Fruit fly (Drosophila melanogaster) whole organism, embryonic: Measurements from ENCODE around the gene morgue.

ENCODE experiments used
- Atf-2 ChIP-seq: fragments of 200-800 bp; sonication (Bioruptor generic); optimal IDR thresholded peaks from 2 replicates; lab custom pipeline; 2016; ENCODE audit warnings: missing biosample characterization, missing genetic modification characterization
- Atf6 ChIP-seq: fragments of 200-800 bp; sonication (Bioruptor generic); IDR thresholded peaks from 2 replicates; pipeline ENCODE4 v1.3.6; 2022; ENCODE audit warnings: missing biosample characterization, missing genetic modification characterization
- CG10209 ChIP-seq: fragments of 200-800 bp; sonication (Bioruptor generic); optimal IDR thresholded peaks from 3 replicates; lab custom pipeline; 2017; ENCODE audit warnings: missing biosample characterization, mild to moderate bottlenecking, missing genetic modification characterization, missing genetic modification reagents
- CG1024 ChIP-seq: fragments of 200-800 bp; sonication (Bioruptor generic); IDR thresholded peaks from 2 replicates; pipeline ENCODE4 v1.3.6; 2022; ENCODE audit warnings: missing biosample characterization, missing genetic modification characterization
- CG10654 ChIP-seq: fragments of 200-800 bp; sonication (Bioruptor generic); optimal IDR thresholded peaks from 2 replicates; lab custom pipeline; 2016; ENCODE audit warnings: missing biosample characterization, missing genetic modification characterization
- CG10979 ChIP-seq: fragments of 200-800 bp; sonication (Bioruptor generic); optimal IDR thresholded peaks from 2 replicates; lab custom pipeline; 2018; ENCODE audit warnings: missing biosample characterization, mild to moderate bottlenecking, missing genetic modification characterization, moderate library complexity
- CG11696 ChIP-seq: fragments of 200-800 bp; sonication (Bioruptor generic); IDR thresholded peaks from 2 replicates; pipeline ENCODE4 v1.3.6; 2022; ENCODE audit warnings: missing biosample characterization, missing genetic modification characterization
- CG12104 ChIP-seq: fragments of 200-800 bp; sonication (Bioruptor generic); optimal IDR thresholded peaks from 3 replicates; lab custom pipeline; 2016; ENCODE audit warnings: missing biosample characterization, missing genetic modification characterization
- CG14710 ChIP-seq: fragments of 200-800 bp; sonication (Bioruptor generic); optimal IDR thresholded peaks from 3 replicates; lab custom pipeline; 2019; ENCODE audit warnings: missing biosample characterization, mild to moderate bottlenecking, missing genetic modification characterization, moderate library complexity
- CG1602 ChIP-seq: fragments of 200-800 bp; sonication (Bioruptor generic); optimal IDR thresholded peaks from 3 replicates; lab custom pipeline; 2016; ENCODE audit warnings: missing biosample characterization, missing genetic modification characterization
- CG1603 ChIP-seq: fragments of 200-800 bp; sonication (Bioruptor generic); optimal IDR thresholded peaks from 2 replicates; lab custom pipeline; 2019; ENCODE audit warnings: missing biosample characterization, mild to moderate bottlenecking, missing genetic modification characterization, moderate library complexity
- CG16863 ChIP-seq: fragments of 200-800 bp; sonication (Bioruptor generic); optimal IDR thresholded peaks from 3 replicates; lab custom pipeline; 2016; ENCODE audit warnings: missing biosample characterization, missing genetic modification characterization
- CG1832 ChIP-seq: fragments of 200-800 bp; sonication (Bioruptor generic); optimal IDR thresholded peaks from 2 replicates; lab custom pipeline; 2017; ENCODE audit warnings: missing biosample characterization, mild to moderate bottlenecking, missing genetic modification characterization, inconsistent platforms
- CG30431 ChIP-seq: fragments of 200-800 bp; sonication (Bioruptor generic); optimal IDR thresholded peaks from 2 replicates; lab custom pipeline; 2017; ENCODE audit warnings: missing biosample characterization, missing genetic modification characterization
- CG31224 ChIP-seq: fragments of 200-800 bp; sonication (Bioruptor generic); IDR thresholded peaks from 2 replicates; pipeline ENCODE4 v1.3.6; 2022; ENCODE audit warnings: missing biosample characterization, missing genetic modification characterization
- CG3163 ChIP-seq: fragments of 200-800 bp; sonication (Bioruptor generic); optimal IDR thresholded peaks from 3 replicates; lab custom pipeline; 2016; ENCODE audit warnings: missing biosample characterization, missing genetic modification characterization
- CG34224 ChIP-seq: fragments of 200-800 bp; sonication (Bioruptor generic); IDR thresholded peaks from 3 replicates; pipeline ENCODE4 v1.3.6; 2022; ENCODE audit warnings: missing biosample characterization, missing genetic modification characterization; ENCODE audit not compliant: partially characterized antibody
- CG4282 ChIP-seq: fragments of 200-800 bp; sonication (Bioruptor generic); optimal IDR thresholded peaks from 2 replicates; lab custom pipeline; 2016; ENCODE audit warnings: missing biosample characterization, missing genetic modification characterization
- CG4730 ChIP-seq: fragments of 200-800 bp; sonication (Bioruptor generic); IDR thresholded peaks from 2 replicates; pipeline ENCODE4 v1.3.6; 2022; ENCODE audit warnings: missing biosample characterization, missing genetic modification characterization
- CG6654 ChIP-seq: fragments of 200-800 bp; sonication (Bioruptor generic); optimal IDR thresholded peaks from 2 replicates; lab custom pipeline; 2017; ENCODE audit warnings: missing biosample characterization, mild to moderate bottlenecking, missing genetic modification characterization
- CG6683 ChIP-seq: fragments of 200-800 bp; sonication (Bioruptor generic); optimal IDR thresholded peaks from 2 replicates; lab custom pipeline; 2017; ENCODE audit warnings: missing biosample characterization, mild to moderate bottlenecking, missing genetic modification characterization, missing genetic modification reagents
- CG7357 ChIP-seq: fragments of 200-800 bp; sonication (Bioruptor generic); IDR thresholded peaks from 3 replicates; pipeline ENCODE4 v1.3.6; 2022; ENCODE audit warnings: missing biosample characterization, missing genetic modification characterization
- CG8388 ChIP-seq: fragments of 200-800 bp; sonication (Bioruptor generic); optimal IDR thresholded peaks from 2 replicates; lab custom pipeline; 2019; ENCODE audit warnings: missing biosample characterization, mild to moderate bottlenecking, missing genetic modification characterization, moderate library complexity
- D19A ChIP-seq: fragments of 200-800 bp; optimal IDR thresholded peaks from 3 replicates; lab custom pipeline; 2019; ENCODE audit warnings: missing biosample characterization, mild to moderate bottlenecking, missing genetic modification characterization, moderate library complexity
- Dbx ChIP-seq: fragments of 200-800 bp; sonication (Bioruptor generic); IDR thresholded peaks from 3 replicates; pipeline ENCODE4 v1.3.6; 2022; ENCODE audit warnings: missing biosample characterization, missing genetic modification characterization
- Dek ChIP-seq: fragments of 200-800 bp; sonication (Bioruptor generic); optimal IDR thresholded peaks from 3 replicates; lab custom pipeline; 2019; ENCODE audit warnings: missing biosample characterization, mild to moderate bottlenecking, missing genetic modification characterization, moderate library complexity
- Dp ChIP-seq: fragments of 200-800 bp; sonication (Bioruptor generic); optimal IDR thresholded peaks from 2 replicates; lab custom pipeline; 2018; ENCODE audit warnings: missing biosample characterization, mild to moderate bottlenecking, missing genetic modification characterization, moderate library complexity
- HLH54F ChIP-seq: fragments of 200-800 bp; sonication (Bioruptor generic); optimal IDR thresholded peaks from 3 replicates; lab custom pipeline; 2016; ENCODE audit warnings: missing biosample characterization, missing genetic modification characterization
- Meics ChIP-seq: fragments of 200-800 bp; sonication (Bioruptor generic); optimal IDR thresholded peaks from 2 replicates; lab custom pipeline; 2017; ENCODE audit warnings: missing biosample characterization, mild to moderate bottlenecking, missing genetic modification characterization
- NC2β ChIP-seq: fragments of 200-800 bp; sonication (Bioruptor generic); optimal IDR thresholded peaks from 2 replicates; lab custom pipeline; 2016; ENCODE audit warnings: missing biosample characterization, missing genetic modification characterization
- Spps ChIP-seq: fragments of 200-800 bp; sonication (Bioruptor generic); optimal IDR thresholded peaks from 2 replicates; lab custom pipeline; 2018; ENCODE audit warnings: missing biosample characterization, mild to moderate bottlenecking, missing genetic modification characterization
- Sry-δ ChIP-seq: fragments of 200-800 bp; sonication (Bioruptor generic); optimal IDR thresholded peaks from 2 replicates; lab custom pipeline; 2016; ENCODE audit warnings: missing biosample characterization, missing genetic modification characterization
- Trl ChIP-seq, 3 experiments: fragments of >200 bp in 2 of 3; fragments of 200-800 bp in 1 of 3; sonication (Bioruptor generic) in 1 of 3; optimal IDR thresholded peaks; 2 replicates in 1 of 3; 3 replicates in 2 of 3; lab custom pipeline; 2016 to 2017; ENCODE audit warnings: missing biosample characterization in 1 of 3, missing genetic modification characterization in 1 of 3
- abd-A ChIP-seq: fragments of 200-800 bp; sonication (Bioruptor generic); optimal IDR thresholded peaks from 3 replicates; lab custom pipeline; 2019; ENCODE audit warnings: missing biosample characterization, mild to moderate bottlenecking, missing genetic modification characterization, moderate library complexity
- amos ChIP-seq: fragments of 200-800 bp; sonication (Bioruptor generic); IDR thresholded peaks from 2 replicates; pipeline ENCODE4 v1.3.6; 2022; ENCODE audit warnings: missing biosample characterization, missing genetic modification characterization; ENCODE audit not compliant: partially characterized antibody
- bcd ChIP-seq: fragments of 200-800 bp; sonication (Bioruptor generic); optimal IDR thresholded peaks from 2 replicates; lab custom pipeline; 2017; ENCODE audit warnings: missing biosample characterization, mild to moderate bottlenecking, missing genetic modification characterization
- btn ChIP-seq: fragments of 200-800 bp; sonication (Bioruptor generic); optimal IDR thresholded peaks from 2 replicates; lab custom pipeline; 2016; ENCODE audit warnings: missing biosample characterization, missing genetic modification characterization
- cg ChIP-seq: fragments of 200-800 bp; sonication (Bioruptor generic); optimal IDR thresholded peaks from 3 replicates; lab custom pipeline; 2019; ENCODE audit warnings: missing biosample characterization, mild to moderate bottlenecking, missing genetic modification characterization, moderate library complexity
- dan ChIP-seq: fragments of 200-800 bp; sonication (Bioruptor generic); IDR thresholded peaks from 2 replicates; pipeline ENCODE4 v1.3.6; 2022; ENCODE audit warnings: missing biosample characterization, missing genetic modification characterization
- gt ChIP-seq: fragments of 200-800 bp; sonication (Bioruptor generic); IDR thresholded peaks from 2 replicates; pipeline ENCODE4 v1.3.6; 2022; ENCODE audit warnings: missing biosample characterization, missing genetic modification characterization
- h ChIP-seq: fragments of >200 bp; optimal IDR thresholded peaks from 2 replicates; lab custom pipeline; 2017
- ham ChIP-seq: fragments of 200-800 bp; sonication (Bioruptor generic); IDR thresholded peaks from 2 replicates; pipeline ENCODE4 v1.3.6; 2022; ENCODE audit warnings: missing biosample characterization, missing genetic modification characterization
- nerfin-2 ChIP-seq: fragments of 200-800 bp; sonication (Bioruptor generic); IDR thresholded peaks from 2 replicates; pipeline ENCODE4 v1.3.6; 2022; ENCODE audit warnings: missing biosample characterization, missing genetic modification characterization; ENCODE audit not compliant: partially characterized antibody
- salm ChIP-seq: fragments of 200-800 bp; sonication (Bioruptor generic); optimal IDR thresholded peaks from 2 replicates; lab custom pipeline; 2018; ENCODE audit warnings: missing biosample characterization, mild to moderate bottlenecking, missing genetic modification characterization
- scrt ChIP-seq: fragments of 200-800 bp; sonication (Bioruptor generic); optimal IDR thresholded peaks from 2 replicates; lab custom pipeline; 2018; ENCODE audit warnings: missing biosample characterization, mild to moderate bottlenecking, missing genetic modification characterization, moderate library complexity
- sens ChIP-seq: fragments of 200-800 bp; sonication (Bioruptor generic); peaks from one replicate; lab custom pipeline; 2016; ENCODE audit warnings: missing biosample characterization, missing genetic modification characterization
- sqz ChIP-seq: fragments of 200-800 bp; sonication (Bioruptor generic); optimal IDR thresholded peaks from 3 replicates; lab custom pipeline; 2018; ENCODE audit warnings: missing biosample characterization, mild to moderate bottlenecking, missing genetic modification characterization
- trh ChIP-seq: fragments of 200-800 bp; sonication (Bioruptor generic); optimal IDR thresholded peaks from 2 replicates; lab custom pipeline; 2016; ENCODE audit warnings: missing biosample characterization, missing genetic modification characterization
- twi ChIP-seq: fragments of 200-800 bp; optimal IDR thresholded peaks from 2 replicates; lab custom pipeline; 2019; ENCODE audit warnings: missing biosample characterization, mild to moderate bottlenecking, missing genetic modification characterization, moderate library complexity
- usp ChIP-seq: fragments of >200 bp; optimal IDR thresholded peaks from 2 replicates; lab custom pipeline; 2017; ENCODE audit warnings: missing biosample characterization, missing genetic modification characterization
- vfl ChIP-seq: fragments of 200-800 bp; sonication (Bioruptor generic); optimal IDR thresholded peaks from 2 replicates; lab custom pipeline; 2016; ENCODE audit warnings: missing biosample characterization, missing genetic modification characterization

The morgue gene

DNA sequence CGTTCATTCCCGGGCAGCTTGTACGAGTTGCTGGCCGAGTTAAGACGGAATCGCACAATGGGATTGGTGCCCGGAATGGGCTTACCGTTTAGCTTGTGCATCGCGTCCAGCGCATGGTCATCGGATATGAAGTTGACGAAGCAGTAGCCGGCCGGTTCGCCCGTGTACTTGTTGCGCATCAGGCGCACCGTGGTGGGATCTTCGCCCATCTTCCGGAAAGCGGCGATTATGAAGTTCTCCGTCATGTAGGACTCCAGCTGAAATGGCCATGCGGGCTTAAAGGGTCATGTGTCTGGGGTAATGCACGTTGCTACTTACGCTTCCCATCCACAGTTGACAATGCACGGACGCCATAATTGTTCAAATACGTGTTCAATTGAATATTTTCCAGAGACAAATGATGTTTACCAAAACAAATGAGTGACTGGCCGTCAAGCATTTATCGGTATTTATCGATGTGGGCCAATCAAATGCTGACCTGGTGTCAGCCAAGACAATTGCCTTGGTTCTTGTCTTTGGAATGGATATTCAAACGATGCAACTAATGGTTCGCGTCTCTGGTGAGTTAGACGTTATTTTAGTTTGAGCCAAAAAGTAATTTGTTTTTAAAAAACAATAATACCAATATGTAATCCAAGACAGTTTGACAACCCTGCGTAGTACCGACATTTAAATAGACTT is 9.7 kb upstream of the morgue start, which contains the start of the genes Secp43 and ND-B8 (continued):
- TF ChIP-seq cg (GFP tag; lab: Kevin White, UChicago) = no peak
- no peak for TF ChIP-seq Dbx (GFP tag; lab: Robert Waterston, UW)
- no peak for TF ChIP-seq CG10979 (tag; lab: Kevin White, UChicago)
- no peak for TF ChIP-seq trh (GFP tag; lab: Kevin White, UChicago)
- TF ChIP-seq Dek (tag; lab: Kevin White, UChicago) = peak; percentile 27
- peak; percentile 21 for TF ChIP-seq bcd (GFP tag; lab: Kevin White, UChicago)
- TF ChIP-seq usp (GFP tag; lab: Kevin White, UChicago) = no peak
- no peak for TF ChIP-seq gt (GFP tag; lab: Robert Waterston, UW)
- no peak for TF ChIP-seq dan (GFP tag; lab: Robert Waterston, UW)
- TF ChIP-seq Atf6 (GFP tag; lab: Robert Waterston, UW) = 0 out of 2 replicates have a peak, but pooled peaks have one; percentile 13
- no peak for TF ChIP-seq HLH54F
- TF ChIP-seq CG1832 (GFP tag; lab: Kevin White, UChicago) = no peak
- TF ChIP-seq Trl (optimal IDR thresholded peaks at IDR 0.05; lab: Kevin White, UChicago) = no peak
- no peak for TF ChIP-seq Trl (GFP tag; optimal IDR thresholded peaks at IDR 0.05; lab: Kevin White, UChicago)
- TF ChIP-seq vfl = no peak
- no peak for TF ChIP-seq CG6683 (GFP tag; lab: Kevin White, UChicago)
- no peak for TF ChIP-seq CG1024
- TF ChIP-seq sens (GFP tag; lab: Kevin White, UChicago) = no peak
- TF ChIP-seq scrt (GFP tag; lab: Kevin White, UChicago) = peak; percentile 91
- peak; percentile 77 for TF ChIP-seq CG14710
- TF ChIP-seq CG4282 (GFP tag; lab: Kevin White, UChicago) = no peak
- TF ChIP-seq twi (tag; lab: Kevin White, UChicago) = no peak
- peak; percentile 62 for TF ChIP-seq CG34224 (GFP tag; lab: Robert Waterston, UW)
- no peak for TF ChIP-seq CG8388 (GFP tag; lab: Kevin White, UChicago)
- TF ChIP-seq Atf-2 = no peak
- TF ChIP-seq CG10654 (GFP tag; lab: Kevin White, UChicago) = no peak
- TF ChIP-seq amos = peak; percentile 80
- TF ChIP-seq CG4730 (GFP tag; lab: Robert Waterston, UW) = no peak
- TF ChIP-seq ham (GFP tag; lab: Robert Waterston, UW) = no peak
- TF ChIP-seq CG6654 (GFP tag; lab: Kevin White, UChicago) = no peak
- TF ChIP-seq CG7357 (GFP tag; lab: Robert Waterston, UW) = no peak
- no peak for TF ChIP-seq sqz (GFP tag; lab: Kevin White, UChicago)
- no peak for TF ChIP-seq Spps (tag; lab: Kevin White, UChicago)
- TF ChIP-seq salm (tag; lab: Kevin White, UChicago) = no peak
- no peak for TF ChIP-seq abd-A (tag; lab: Kevin White, UChicago)
- peak; percentile 94 for TF ChIP-seq CG1603 (tag; lab: Kevin White, UChicago)
- TF ChIP-seq Sry-δ = peak; percentile 82
- peak; percentile 61 for TF ChIP-seq Dp
- no peak for TF ChIP-seq CG1602 (GFP tag; lab: Kevin White, UChicago)
- TF ChIP-seq btn (GFP tag; lab: Kevin White, UChicago) = no peak
- no peak for TF ChIP-seq CG16863 (GFP tag; lab: Kevin White, UChicago)
- no peak for TF ChIP-seq h (lab: Kevin White, UChicago)
- no peak for TF ChIP-seq CG3163 (GFP tag; lab: Kevin White, UChicago)
- TF ChIP-seq D19A (tag; lab: Kevin White, UChicago) = peak; percentile 18
- no peak for TF ChIP-seq CG10209 (GFP tag; lab: Kevin White, UChicago)
- no peak for TF ChIP-seq CG30431 (GFP tag; lab: Kevin White, UChicago)
- no peak for TF ChIP-seq NC2β
- TF ChIP-seq CG31224 (GFP tag; lab: Robert Waterston, UW) = no peak
- no peak for TF ChIP-seq Meics (GFP tag; lab: Kevin White, UChicago)
- peak; percentile 82 for TF ChIP-seq nerfin-2
- TF ChIP-seq CG11696 (GFP tag; lab: Robert Waterston, UW) = no peak
- no peak for TF ChIP-seq CG12104 (GFP tag; lab: Kevin White, UChicago)
